Fruit fly (Drosophila melanogaster): Measurements from ENCODE around the gene mesh.
A peak's percentile ranks its signal among the peaks of the same experiment; 100 is the strongest.

Gene mesh

dm6 chr3R:31225043-31225681, 29.6 kb upstream of the mesh start (continued):
- TF ChIP-seq CG11456 (GFP tag; IDR thresholded peaks at IDR 0.05): 0 out of 3 replicates have a peak, but pooled peaks have one; percentile 39
- peak in 1 of 2 experiments; percentile 93 for TF ChIP-seq Pdp1 (GFP tag; optimal IDR thresholded peaks at IDR 0.05)
- no peak for TF ChIP-seq hbn (GFP tag; IDR thresholded peaks at IDR 0.05; ENCODE audit: partially characterized antibody)
- TF ChIP-seq dati (GFP tag; IDR thresholded peaks at IDR 0.05): no peak
- no peak for TF ChIP-seq Aef1 (GFP tag; IDR thresholded peaks at IDR 0.05)
- TF ChIP-seq CG31224 (GFP tag; IDR thresholded peaks at IDR 0.05): no peak
- no peak for TF ChIP-seq bcd (GFP tag; optimal IDR thresholded peaks at IDR 0.05)
- no peak for TF ChIP-seq CG32767 (GFP tag; IDR thresholded peaks at IDR 0.05)
- TF ChIP-seq Hr78 (GFP tag; optimal IDR thresholded peaks at IDR 0.05): peak in 1 of 2 experiments; percentile 5
- peak; percentile 56 for TF ChIP-seq gcm (GFP tag; optimal IDR thresholded peaks at IDR 0.05)
- TF ChIP-seq BEAF-32 (GFP tag; optimal IDR thresholded peaks at IDR 0.05): no peak
- peak; percentile 24 for TF ChIP-seq mirr (GFP tag; optimal IDR thresholded peaks at IDR 0.05)
- peak; percentile 72 for TF ChIP-seq CG10366 (GFP tag; IDR thresholded peaks at IDR 0.05)
- peak; percentile 15 for TF ChIP-seq Max (GFP tag; optimal IDR thresholded peaks at IDR 0.05)
- 0 out of 3 replicates have a peak, but pooled peaks have one; percentile 14 for TF ChIP-seq sr (GFP tag; IDR thresholded peaks at IDR 0.05)
- TF ChIP-seq pita (GFP tag; optimal IDR thresholded peaks at IDR 0.05): no peak
- TF ChIP-seq lbe (GFP tag; optimal IDR thresholded peaks at IDR 0.05): peak; percentile 43
- no peak for TF ChIP-seq crc (GFP tag; optimal IDR thresholded peaks at IDR 0.05)
- TF ChIP-seq dysf (GFP tag; IDR thresholded peaks at IDR 0.05): no peak
- peak; percentile 26 for TF ChIP-seq CG18262 (tag; optimal IDR thresholded peaks at IDR 0.05)
- no peak for TF ChIP-seq bsh (GFP tag; optimal IDR thresholded peaks at IDR 0.05)
- TF ChIP-seq CG12219 (GFP tag; optimal IDR thresholded peaks at IDR 0.05): no peak
- no peak for TF ChIP-seq ap (GFP tag; IDR thresholded peaks at IDR 0.05)
- peak; percentile 62 for TF ChIP-seq sug (tag; optimal IDR thresholded peaks at IDR 0.05)
- TF ChIP-seq CG12155 (GFP tag; optimal IDR thresholded peaks at IDR 0.05): no peak
- TF ChIP-seq CG10274 (GFP tag; optimal IDR thresholded peaks at IDR 0.05): no peak
- no peak for TF ChIP-seq stwl (tag; optimal IDR thresholded peaks at IDR 0.05)
- TF ChIP-seq dm (GFP tag; optimal IDR thresholded peaks at IDR 0.05): peak; percentile 82
- TF ChIP-seq YL-1 (GFP tag; optimal IDR thresholded peaks at IDR 0.05): no peak
- TF ChIP-seq nau (GFP tag; optimal IDR thresholded peaks at IDR 0.05): no peak
- peak; percentile 5; the same call in 1 of the 2 replicates for TF ChIP-seq Xrp1 (GFP tag; IDR thresholded peaks at IDR 0.05)
- no peak for TF ChIP-seq CG11695 (GFP tag; IDR thresholded peaks at IDR 0.05)
- TF ChIP-seq slp2 (GFP tag; optimal IDR thresholded peaks at IDR 0.05): no peak
- no peak for TF ChIP-seq CG11696 (GFP tag; IDR thresholded peaks at IDR 0.05)
- TF ChIP-seq CG14050 (GFP tag; IDR thresholded peaks at IDR 0.05): no peak
- peak; percentile 92 for TF ChIP-seq bigmax (GFP tag; optimal IDR thresholded peaks at IDR 0.05)
- no peak for TF ChIP-seq Ets97D (GFP tag; optimal IDR thresholded peaks at IDR 0.05)
- peak; percentile 68 for TF ChIP-seq lab (GFP tag; optimal IDR thresholded peaks at IDR 0.05)
- TF ChIP-seq TFAM (GFP tag; optimal IDR thresholded peaks at IDR 0.05): no peak
- no peak for TF ChIP-seq Ada2b (GFP tag; IDR thresholded peaks at IDR 0.05)
- no peak for TF ChIP-seq sima (GFP tag; optimal IDR thresholded peaks at IDR 0.05)
- TF ChIP-seq CG2199 (GFP tag; IDR thresholded peaks at IDR 0.05): 0 out of 3 replicates have a peak, but pooled peaks have one; percentile 32
- 0 out of 2 replicates have a peak, but pooled peaks have one; percentile 9 for TF ChIP-seq vvl (GFP tag; IDR thresholded peaks at IDR 0.05)
- no peak for TF ChIP-seq Xbp1 (GFP tag; optimal IDR thresholded peaks at IDR 0.05)
- no peak for TF ChIP-seq CG30431 (GFP tag; optimal IDR thresholded peaks at IDR 0.05)
- no peak for TF ChIP-seq CG16863 (GFP tag; optimal IDR thresholded peaks at IDR 0.05)
- TF ChIP-seq CG32532 (GFP tag; IDR thresholded peaks at IDR 0.05): no peak
- peak; percentile 22 for TF ChIP-seq ATbp (GFP tag; optimal IDR thresholded peaks at IDR 0.05)
- TF ChIP-seq Med (GFP tag): peak; percentile 43
- no peak for TF ChIP-seq CG4328 (GFP tag; optimal IDR thresholded peaks at IDR 0.05)
